Worm (Caenorhabditis elegans) whole organism, L2 larva: ENCODE data around the gene Y116A8C.30.

Experiments
- C34F6.9 ChIP-seq: fragments of 150-350 bp; optimal IDR thresholded peaks from 2 replicates; lab custom pipeline; 2014; ENCODE audit warnings: missing biosample characterization, missing genetic modification characterization
- R02D3.7 ChIP-seq: fragments of 150-350 bp; optimal IDR thresholded peaks from 2 replicates; lab custom pipeline; 2014; ENCODE audit warnings: missing biosample characterization, missing genetic modification characterization
- Y55F3AM.14 ChIP-seq: fragments of 200-800 bp; sonication (Bioruptor generic); optimal IDR thresholded peaks from 2 replicates; lab custom pipeline; 2018; ENCODE audit warnings: mild to moderate bottlenecking, missing genetic modification characterization, missing compliant biosample characterization
- ZK546.5 ChIP-seq: sonication (generic microtip); optimal IDR thresholded peaks from 2 replicates; lab custom pipeline; 2017; ENCODE audit warnings: missing biosample characterization, missing genetic modification characterization
- alr-1 ChIP-seq: fragments of 150-350 bp; optimal IDR thresholded peaks from 2 replicates; lab custom pipeline; 2014; ENCODE audit warnings: missing biosample characterization, missing genetic modification characterization
- aly-2 ChIP-seq: fragments of 150-350 bp; optimal IDR thresholded peaks from 2 replicates; lab custom pipeline; 2014; ENCODE audit warnings: missing biosample characterization, missing genetic modification characterization
- ama-1 ChIP-seq: fragments of 150-350 bp; optimal IDR thresholded peaks from 2 replicates; lab custom pipeline; 2018; ENCODE audit warnings: inconsistent platforms
- blmp-1 ChIP-seq: sonication (generic microtip); optimal IDR thresholded peaks from 2 replicates; lab custom pipeline; 2017; ENCODE audit warnings: missing genetic modification characterization, mild to moderate bottlenecking, missing compliant biosample characterization, antibody characterized with exemption, moderate library complexity; ENCODE audit not compliant: insufficient read depth
- ceh-16 ChIP-seq: fragments of 150-350 bp; optimal IDR thresholded peaks from 2 replicates; lab custom pipeline; 2014; ENCODE audit warnings: missing biosample characterization, missing genetic modification characterization
- ceh-82 ChIP-seq: fragments of 150-350 bp; optimal IDR thresholded peaks from 2 replicates; lab custom pipeline; 2014; ENCODE audit warnings: missing biosample characterization, missing genetic modification characterization
- crh-2 ChIP-seq: sonication (generic microtip); optimal IDR thresholded peaks from 2 replicates; lab custom pipeline; 2017; ENCODE audit warnings: missing biosample characterization, missing genetic modification characterization
- elt-1 ChIP-seq: fragments of 150-350 bp; optimal IDR thresholded peaks from 2 replicates; lab custom pipeline; 2014; ENCODE audit warnings: missing biosample characterization, missing genetic modification characterization
- elt-3 ChIP-seq: sonication (generic microtip); optimal IDR thresholded peaks from 2 replicates; lab custom pipeline; 2017; ENCODE audit warnings: missing biosample characterization, missing genetic modification characterization
- fos-1 ChIP-seq: fragments of 150-350 bp; optimal IDR thresholded peaks from 2 replicates; lab custom pipeline; 2014; ENCODE audit warnings: missing biosample characterization, missing genetic modification characterization
- gmeb-1 ChIP-seq: fragments of 150-350 bp; optimal IDR thresholded peaks from 2 replicates; lab custom pipeline; 2014; ENCODE audit warnings: missing biosample characterization, missing genetic modification characterization
- lin-11 ChIP-seq: fragments of 150-350 bp; sonication (generic microtip); optimal IDR thresholded peaks from 2 replicates; lab custom pipeline; 2014; ENCODE audit warnings: missing biosample characterization, missing genetic modification characterization, inconsistent platforms, mixed read lengths
- lin-13 ChIP-seq: fragments of 150-350 bp; optimal IDR thresholded peaks from 2 replicates; lab custom pipeline; 2014; ENCODE audit warnings: missing biosample characterization, missing genetic modification reagents, missing genetic modification characterization
- lsy-2 ChIP-seq, 2 experiments: fragments of 150-350 bp in 1 of 2; sonication (generic microtip) in 1 of 2; optimal IDR thresholded peaks; 2 replicates each; lab custom pipeline; 2014 to 2017; ENCODE audit warnings: missing biosample characterization in 2 of 2, missing genetic modification characterization in 2 of 2
- mab-5 ChIP-seq: fragments of 150-350 bp; optimal IDR thresholded peaks from 2 replicates; lab custom pipeline; 2014; ENCODE audit warnings: missing biosample characterization, missing genetic modification characterization
- mbf-1 ChIP-seq: sonication (generic microtip); optimal IDR thresholded peaks from 2 replicates; lab custom pipeline; 2017; ENCODE audit warnings: missing biosample characterization, missing genetic modification characterization
- mdl-1 ChIP-seq, 2 experiments: fragments of 150-350 bp in 1 of 2; sonication (generic microtip) in 1 of 2; optimal IDR thresholded peaks; 2 replicates each; lab custom pipeline; 2017; ENCODE audit warnings: missing biosample characterization in 2 of 2, missing genetic modification characterization in 2 of 2
- nhr-10 ChIP-seq: sonication (generic microtip); optimal IDR thresholded peaks from 2 replicates; lab custom pipeline; 2017; ENCODE audit warnings: missing biosample characterization, missing genetic modification characterization
- nhr-11 ChIP-seq: fragments of 150-350 bp; optimal IDR thresholded peaks from 2 replicates; lab custom pipeline; 2014; ENCODE audit warnings: missing biosample characterization, missing genetic modification characterization
- nhr-12 ChIP-seq: fragments of 150-350 bp; optimal IDR thresholded peaks from 2 replicates; lab custom pipeline; 2014; ENCODE audit warnings: missing biosample characterization, missing genetic modification characterization
- nhr-21 ChIP-seq: fragments of 150-350 bp; optimal IDR thresholded peaks from 2 replicates; lab custom pipeline; 2014; ENCODE audit warnings: missing biosample characterization, missing genetic modification characterization
- nhr-23 ChIP-seq: fragments of 150-350 bp; optimal IDR thresholded peaks from 2 replicates; lab custom pipeline; 2014; ENCODE audit warnings: missing biosample characterization, missing genetic modification reagents, missing genetic modification characterization
- nhr-237 ChIP-seq: fragments of 150-350 bp; optimal IDR thresholded peaks from 2 replicates; lab custom pipeline; 2014; ENCODE audit warnings: missing biosample characterization, missing genetic modification characterization
- nhr-6 ChIP-seq: fragments of 150-350 bp; optimal IDR thresholded peaks from 2 replicates; lab custom pipeline; 2014; ENCODE audit warnings: missing biosample characterization, missing genetic modification characterization
- nhr-77 ChIP-seq: fragments of 150-350 bp; optimal IDR thresholded peaks from 2 replicates; lab custom pipeline; 2014; ENCODE audit warnings: missing biosample characterization, missing genetic modification characterization
- peb-1 ChIP-seq: fragments of 150-350 bp; optimal IDR thresholded peaks from 2 replicates; lab custom pipeline; 2014; ENCODE audit warnings: missing biosample characterization, missing genetic modification characterization
- skn-1 ChIP-seq: sonication (generic microtip); optimal IDR thresholded peaks from 2 replicates; lab custom pipeline; 2017; ENCODE audit warnings: missing biosample characterization, missing genetic modification characterization
- sma-3 ChIP-seq: sonication (generic microtip); optimal IDR thresholded peaks from 2 replicates; lab custom pipeline; 2016; ENCODE audit warnings: missing genetic modification reagents, missing genetic modification characterization, missing compliant biosample characterization
- sma-9 ChIP-seq, 2 experiments: fragments of 150-350 bp in 1 of 2; sonication (generic microtip) in 1 of 2; optimal IDR thresholded peaks; 2 replicates each; lab custom pipeline; 2014 to 2016; ENCODE audit warnings: missing genetic modification characterization in 2 of 2, mild to moderate bottlenecking in 1 of 2, missing biosample characterization in 1 of 2, missing compliant biosample characterization in 1 of 2, missing genetic modification reagents in 1 of 2, moderate library complexity in 1 of 2
- snpc-4 ChIP-seq: fragments of 150-350 bp; optimal IDR thresholded peaks from 2 replicates; lab custom pipeline; 2014; ENCODE audit warnings: missing biosample characterization, missing genetic modification characterization
- unc-39 ChIP-seq: fragments of 150-350 bp; optimal IDR thresholded peaks from 2 replicates; lab custom pipeline; 2014; ENCODE audit warnings: missing biosample characterization, missing genetic modification characterization
- unc-55 ChIP-seq: fragments of 150-350 bp; sonication (generic microtip); optimal IDR thresholded peaks from 3 replicates; lab custom pipeline; 2014; ENCODE audit warnings: missing biosample characterization, missing genetic modification reagents, missing genetic modification characterization
- unc-62 ChIP-seq: fragments of 150-350 bp; optimal IDR thresholded peaks from 2 replicates; lab custom pipeline; 2014; ENCODE audit warnings: missing biosample characterization, missing genetic modification reagents, missing genetic modification characterization
- zag-1 ChIP-seq: fragments of 150-350 bp; optimal IDR thresholded peaks from 2 replicates; lab custom pipeline; 2014; ENCODE audit warnings: missing biosample characterization, missing genetic modification characterization
- ztf-1 ChIP-seq: fragments of 200-800 bp; sonication (Bioruptor generic); conservative IDR thresholded peaks from 2 replicates; pipeline ENCODE4 v1.3.6; 2022; ENCODE audit warnings: missing genetic modification characterization, missing compliant biosample characterization

The Y116A8C.30 gene

DNA sequence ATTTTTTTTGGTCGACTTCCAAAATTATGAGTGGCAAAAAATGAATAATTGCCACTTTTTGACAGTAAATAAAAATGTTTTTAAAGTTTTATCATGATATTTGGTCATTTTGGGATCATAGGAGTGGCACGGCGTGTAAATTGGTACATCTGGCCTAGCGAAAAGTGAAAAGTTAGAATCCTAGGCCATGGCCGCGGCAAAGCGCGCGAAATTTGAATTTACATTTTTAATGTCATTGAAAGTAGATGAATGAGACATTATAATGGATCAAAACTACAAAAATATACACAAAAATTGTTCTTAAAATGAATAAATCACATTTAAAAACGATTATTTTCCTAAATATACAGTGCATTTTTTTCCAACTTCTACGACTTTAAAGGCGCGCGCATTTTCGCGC, 23.0 kb upstream of the Y116A8C.30 start:
- TF ChIP-seq mbf-1 (tag; lab: Kevin White, UChicago) (no peak), snpc-4 (tag; lab: Kevin White, UChicago) (no peak), Y55F3AM.14 (GFP tag; lab: Kevin White, UChicago) (no peak), mdl-1 (tag; optimal IDR thresholded peaks at IDR 0.05; lab: Kevin White, UChicago) (no peak), peb-1 (tag; lab: Kevin White, UChicago) (no peak), unc-62 (GFP tag; lab: Kevin White, UChicago) (no peak), crh-2 (no peak), nhr-23 (tag; lab: Kevin White, UChicago) (no peak), zag-1 (tag; lab: Kevin White, UChicago) (no peak), ceh-16 (no peak), elt-3 (tag; lab: Kevin White, UChicago) (no peak), gmeb-1 (no peak), nhr-6 (tag; lab: Kevin White, UChicago) (no peak), nhr-11 (tag; lab: Kevin White, UChicago) (no peak), ZK546.5 (tag; lab: Kevin White, UChicago) (no peak), skn-1 (tag; lab: Kevin White, UChicago) (no peak), sma-3 (GFP tag; lab: Kevin White, UChicago) (no peak), nhr-12 (no peak), unc-55 (GFP tag; lab: Kevin White, UChicago) (no peak)

DNA sequence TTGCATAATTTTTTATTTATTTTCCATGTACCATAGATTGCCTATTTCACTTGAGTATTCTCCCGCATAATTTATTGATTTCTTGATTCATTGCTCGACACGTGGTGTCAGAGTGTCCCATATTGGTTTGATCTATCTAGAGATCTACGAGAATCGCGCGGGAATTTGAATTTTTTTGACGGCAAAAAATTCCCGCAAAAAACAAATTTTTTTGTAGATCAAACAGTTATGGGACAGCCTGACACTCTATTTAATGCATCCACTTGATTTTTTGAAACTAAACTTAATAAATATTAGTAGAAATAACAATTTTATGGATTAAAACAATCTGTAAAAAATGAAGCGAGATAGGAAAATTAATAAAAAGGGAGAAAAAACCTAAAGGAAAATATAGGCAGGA, 22.5 kb upstream of the Y116A8C.30 start:
- TF ChIP-seq blmp-1 (tag; lab: Kevin White, UChicago) (no peak), mab-5 (tag; lab: Kevin White, UChicago) (no peak), R02D3.7 (tag; lab: Kevin White, UChicago) (no peak), crh-2 (no peak), nhr-6 (tag; lab: Kevin White, UChicago) (no peak), nhr-77 (tag; lab: Kevin White, UChicago) (no peak), elt-1 (no peak), nhr-237 (tag; lab: Kevin White, UChicago) (no peak), gmeb-1 (no peak), ceh-16 (no peak), unc-39 (no peak), Y55F3AM.14 (GFP tag; lab: Kevin White, UChicago) (no peak)

DNA sequence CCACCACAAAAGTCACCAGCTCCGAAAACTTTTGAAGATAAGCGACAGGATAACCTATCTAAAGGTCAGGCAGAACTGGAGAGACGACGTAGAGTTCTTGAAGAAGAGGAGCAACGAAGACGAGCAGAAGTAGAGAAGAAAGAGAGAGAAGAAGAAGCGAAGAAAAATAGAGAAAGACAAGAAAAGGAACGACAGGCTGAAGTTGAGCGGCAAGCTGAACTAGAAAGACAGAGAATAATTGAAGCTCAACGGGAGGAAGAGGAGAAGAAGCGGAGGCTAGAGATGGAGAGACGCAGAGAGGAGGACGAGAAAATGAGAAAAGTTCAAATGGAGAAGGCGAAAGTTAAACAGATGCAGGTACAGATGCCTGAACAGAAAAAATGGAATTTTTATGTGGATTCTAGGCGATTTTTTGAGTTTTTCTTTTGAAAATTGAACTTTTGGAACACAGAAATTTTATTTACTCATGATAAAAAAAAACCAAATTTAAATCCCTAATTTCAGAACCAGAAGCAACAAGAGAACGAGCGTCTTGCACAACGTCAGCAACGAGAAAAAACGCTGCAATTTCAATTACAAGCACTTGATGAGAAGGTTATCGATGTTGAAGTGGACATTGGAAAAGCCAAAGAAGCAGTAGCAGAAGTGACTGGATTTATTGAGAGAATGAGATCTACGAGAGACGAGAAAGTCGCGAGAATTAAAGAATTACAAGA, 17.7 kb upstream of the Y116A8C.30 start:
- no peak for TF ChIP-seq elt-3 (tag; lab: Kevin White, UChicago)
- no peak for TF ChIP-seq nhr-21 (tag; lab: Kevin White, UChicago)
- TF ChIP-seq nhr-12: no peak
- no peak for TF ChIP-seq sma-9 (GFP tag; optimal IDR thresholded peaks at IDR 0.05; lab: Kevin White, UChicago)
- TF ChIP-seq sma-9 (tag; optimal IDR thresholded peaks at IDR 0.05; lab: Kevin White, UChicago): no peak
- peak; percentile 28 for TF ChIP-seq C34F6.9
- TF ChIP-seq unc-55 (GFP tag; lab: Kevin White, UChicago): peak; percentile 55
- no peak for TF ChIP-seq nhr-10 (tag; lab: Kevin White, UChicago)

DNA sequence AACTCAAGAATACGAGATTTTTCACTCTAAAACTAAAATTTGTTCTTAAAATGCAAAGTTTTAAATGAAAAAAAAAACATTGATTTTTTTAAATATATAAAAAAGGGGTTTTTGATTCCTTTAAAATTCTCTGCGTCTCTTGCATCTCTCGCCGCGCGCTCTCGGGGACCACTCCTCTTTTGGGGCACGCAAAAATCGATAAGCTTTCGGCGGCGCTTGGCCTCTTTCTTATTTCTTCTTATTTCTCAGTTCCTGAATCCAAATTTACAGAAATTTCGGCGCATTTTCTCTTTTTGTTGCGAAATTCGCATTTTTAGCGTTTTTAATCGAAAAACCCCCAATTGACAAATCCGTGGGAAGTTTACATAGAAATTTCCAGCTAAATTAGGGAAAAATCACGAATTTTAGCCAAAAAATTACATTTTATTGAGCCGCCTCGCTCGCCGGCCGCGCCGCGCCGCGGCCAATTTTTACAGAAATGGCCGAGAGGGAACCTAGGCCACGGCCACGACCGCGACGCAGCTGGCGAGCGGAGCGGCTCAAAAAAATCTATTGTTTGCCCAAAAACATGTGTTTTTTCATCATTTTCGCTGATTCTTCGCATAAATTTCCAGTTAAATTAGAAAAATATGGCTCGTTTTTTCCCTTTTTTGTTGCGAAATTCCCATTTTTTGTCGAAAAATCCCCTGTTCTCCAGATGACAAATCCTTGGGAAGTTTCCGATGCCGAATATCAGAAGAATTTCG, 15.6 kb upstream of the Y116A8C.30 start, which contains the start of gene itsn-1:
itsn-1 (plus strand) TSS at position 696 of the 746 bp plus-strand sequence.
- no peak for TF ChIP-seq aly-2 (tag; lab: Kevin White, UChicago)
- no peak for TF ChIP-seq zag-1 (tag; lab: Kevin White, UChicago)
- TF ChIP-seq alr-1 (tag; lab: Kevin White, UChicago): no peak
- no peak for TF ChIP-seq nhr-77 (tag; lab: Kevin White, UChicago)
- no peak for TF ChIP-seq ama-1 (lab: Kevin White, UChicago)
- no peak for TF ChIP-seq ceh-82 (tag; lab: Kevin White, UChicago)
- TF ChIP-seq Y55F3AM.14 (GFP tag; lab: Kevin White, UChicago): no peak
- no peak for TF ChIP-seq ztf-1
- no peak for TF ChIP-seq fos-1 (tag; lab: Kevin White, UChicago)
- TF ChIP-seq lin-13 (GFP tag; lab: Kevin White, UChicago): no peak
- no peak for TF ChIP-seq lin-11 (tag; lab: Kevin White, UChicago)
- no peak for TF ChIP-seq lsy-2 (tag; optimal IDR thresholded peaks at IDR 0.05; lab: Kevin White, UChicago)
- TF ChIP-seq, all 48 proteins: peak for 0
